Fruit fly (Drosophila melanogaster) whole organism, embryonic: Measurements from ENCODE around the gene Rabex-5.

ENCODE experiments used
- ATbp ChIP-seq: fragments of 200-800 bp; sonication (Bioruptor generic); optimal IDR thresholded peaks from 2 replicates; lab custom pipeline; 2017; ENCODE audit warnings: missing biosample characterization, mild to moderate bottlenecking, missing genetic modification characterization, missing genetic modification reagents
- Asciz ChIP-seq: fragments of 200-800 bp; sonication (Bioruptor generic); optimal IDR thresholded peaks from 2 replicates; lab custom pipeline; 2017; ENCODE audit warnings: missing biosample characterization, mild to moderate bottlenecking, missing genetic modification characterization, missing genetic modification reagents
- Atf-2 ChIP-seq: fragments of 200-800 bp; sonication (Bioruptor generic); optimal IDR thresholded peaks from 2 replicates; lab custom pipeline; 2016; ENCODE audit warnings: missing biosample characterization, missing genetic modification characterization
- B-H2 ChIP-seq: fragments of 200-800 bp; sonication (Bioruptor generic); optimal IDR thresholded peaks from 2 replicates; lab custom pipeline; 2018; ENCODE audit warnings: missing biosample characterization, mild to moderate bottlenecking, missing genetic modification characterization
- CG10267 ChIP-seq: fragments of 200-800 bp; sonication (Bioruptor generic); optimal IDR thresholded peaks from 2 replicates; lab custom pipeline; 2018; ENCODE audit warnings: missing biosample characterization, mild to moderate bottlenecking, missing genetic modification characterization, moderate library complexity
- CG10274 ChIP-seq: fragments of 200-800 bp; sonication (Bioruptor generic); optimal IDR thresholded peaks from 3 replicates; lab custom pipeline; 2017; ENCODE audit warnings: missing biosample characterization, mild to moderate bottlenecking, missing genetic modification characterization
- CG11247 ChIP-seq: fragments of 200-800 bp; sonication (Bioruptor generic); IDR thresholded peaks from 2 replicates; pipeline ENCODE4 v1.3.6; 2022; ENCODE audit warnings: missing biosample characterization, missing genetic modification characterization
- CG11456 ChIP-seq: fragments of 200-800 bp; sonication (Bioruptor generic); IDR thresholded peaks from 3 replicates; pipeline ENCODE4 v1.3.6; 2022; ENCODE audit warnings: missing biosample characterization, missing genetic modification characterization
- CG11723 ChIP-seq: fragments of 200-800 bp; sonication (Bioruptor generic); optimal IDR thresholded peaks from 2 replicates; lab custom pipeline; 2017; ENCODE audit warnings: missing biosample characterization, mild to moderate bottlenecking, missing genetic modification characterization
- CG12071 ChIP-seq: fragments of 200-800 bp; sonication (Bioruptor generic); optimal IDR thresholded peaks from 3 replicates; lab custom pipeline; 2018; ENCODE audit warnings: missing biosample characterization, mild to moderate bottlenecking, missing genetic modification characterization
- CG12391 ChIP-seq: fragments of 200-800 bp; sonication (Bioruptor generic); optimal IDR thresholded peaks from 3 replicates; lab custom pipeline; 2018; ENCODE audit warnings: missing biosample characterization, mild to moderate bottlenecking, missing genetic modification characterization, moderate library complexity
- CG12769 ChIP-seq: fragments of 200-800 bp; sonication (Bioruptor generic); optimal IDR thresholded peaks from 2 replicates; lab custom pipeline; 2019; ENCODE audit warnings: missing biosample characterization, mild to moderate bottlenecking, missing genetic modification characterization, moderate library complexity
- CG13296 ChIP-seq: fragments of 200-800 bp; sonication (Bioruptor generic); optimal IDR thresholded peaks from 3 replicates; lab custom pipeline; 2018; ENCODE audit warnings: missing biosample characterization, mild to moderate bottlenecking, missing genetic modification characterization
- CG14710 ChIP-seq: fragments of 200-800 bp; sonication (Bioruptor generic); optimal IDR thresholded peaks from 3 replicates; lab custom pipeline; 2019; ENCODE audit warnings: missing biosample characterization, mild to moderate bottlenecking, missing genetic modification characterization, moderate library complexity
- CG1529 ChIP-seq: fragments of 200-800 bp; sonication (Bioruptor generic); optimal IDR thresholded peaks from 3 replicates; lab custom pipeline; 2018; ENCODE audit warnings: missing biosample characterization, missing genetic modification characterization
- CG16813 ChIP-seq: fragments of 200-800 bp; sonication (Bioruptor generic); IDR thresholded peaks from 3 replicates; pipeline ENCODE4 v1.3.6; 2022; ENCODE audit warnings: missing biosample characterization, missing genetic modification characterization; ENCODE audit not compliant: partially characterized antibody
- CG2120 ChIP-seq: fragments of 200-800 bp; sonication (Bioruptor generic); optimal IDR thresholded peaks from 3 replicates; lab custom pipeline; 2016; ENCODE audit warnings: missing biosample characterization, missing genetic modification characterization
- CG32772 ChIP-seq: fragments of 200-800 bp; sonication (Bioruptor generic); IDR thresholded peaks from 2 replicates; pipeline ENCODE4 v1.3.6; 2022; ENCODE audit warnings: missing biosample characterization, missing genetic modification characterization
- CG34376 ChIP-seq: fragments of 200-800 bp; sonication (Bioruptor generic); optimal IDR thresholded peaks from 2 replicates; lab custom pipeline; 2018; ENCODE audit warnings: missing biosample characterization, mild to moderate bottlenecking, missing genetic modification characterization
- CG4730 ChIP-seq: fragments of 200-800 bp; sonication (Bioruptor generic); IDR thresholded peaks from 2 replicates; pipeline ENCODE4 v1.3.6; 2022; ENCODE audit warnings: missing biosample characterization, missing genetic modification characterization
- CG6689 ChIP-seq: fragments of 200-800 bp; sonication (Bioruptor generic); IDR thresholded peaks from 2 replicates; pipeline ENCODE4 v1.3.6; 2022; ENCODE audit warnings: missing biosample characterization, missing genetic modification characterization
- CG6854 ChIP-seq: fragments of 200-800 bp; sonication (Bioruptor generic); optimal IDR thresholded peaks from 3 replicates; lab custom pipeline; 2017; ENCODE audit warnings: missing biosample characterization, mild to moderate bottlenecking, missing genetic modification characterization
- CG7357 ChIP-seq: fragments of 200-800 bp; sonication (Bioruptor generic); IDR thresholded peaks from 3 replicates; pipeline ENCODE4 v1.3.6; 2022; ENCODE audit warnings: missing biosample characterization, missing genetic modification characterization
- CG7745 ChIP-seq: fragments of 200-800 bp; sonication (Bioruptor generic); optimal IDR thresholded peaks from 2 replicates; lab custom pipeline; 2018; ENCODE audit warnings: missing biosample characterization, mild to moderate bottlenecking, missing genetic modification characterization, moderate library complexity
- Camta ChIP-seq: fragments of 200-800 bp; sonication (Bioruptor generic); optimal IDR thresholded peaks from 2 replicates; lab custom pipeline; 2016; ENCODE audit warnings: missing biosample characterization, missing genetic modification characterization
- D ChIP-seq, 2 experiments: fragments of 200-800 bp in 1 of 2; fragments of >200 bp in 1 of 2; sonication (Bioruptor generic) in 1 of 2; optimal IDR thresholded peaks; 2 replicates in 1 of 2; 3 replicates in 1 of 2; lab custom pipeline; 2017; ENCODE audit warnings: mild to moderate bottlenecking in 1 of 2, missing biosample characterization in 1 of 2, missing genetic modification characterization in 1 of 2, missing genetic modification reagents in 1 of 2
- Dek ChIP-seq: fragments of 200-800 bp; sonication (Bioruptor generic); optimal IDR thresholded peaks from 3 replicates; lab custom pipeline; 2019; ENCODE audit warnings: missing biosample characterization, mild to moderate bottlenecking, missing genetic modification characterization, moderate library complexity
- HmgZ ChIP-seq: fragments of 200-800 bp; sonication (Bioruptor generic); optimal IDR thresholded peaks from 2 replicates; lab custom pipeline; 2018; ENCODE audit warnings: missing biosample characterization, mild to moderate bottlenecking, missing genetic modification characterization
- Hr78 ChIP-seq, 2 experiments: fragments of 200-800 bp in 1 of 2; fragments of >200 bp in 1 of 2; sonication (Bioruptor generic) in 1 of 2; optimal IDR thresholded peaks; 2 replicates each; lab custom pipeline; 2017 to 2019; ENCODE audit warnings: missing biosample characterization in 2 of 2, missing genetic modification characterization in 2 of 2, mild to moderate bottlenecking in 1 of 2, moderate library complexity in 1 of 2
- Pdp1 ChIP-seq, 2 experiments: fragments of 200-800 bp; sonication (Bioruptor generic); optimal IDR thresholded peaks; 3 replicates each; lab custom pipeline; 2016; ENCODE audit warnings: missing biosample characterization in 2 of 2, missing genetic modification characterization in 2 of 2, mild to moderate bottlenecking in 1 of 2, moderate library complexity in 1 of 2
- abd-A ChIP-seq: fragments of 200-800 bp; sonication (Bioruptor generic); optimal IDR thresholded peaks from 3 replicates; lab custom pipeline; 2019; ENCODE audit warnings: missing biosample characterization, mild to moderate bottlenecking, missing genetic modification characterization, moderate library complexity
- cato ChIP-seq: fragments of 200-800 bp; sonication (Bioruptor generic); optimal IDR thresholded peaks from 2 replicates; lab custom pipeline; 2016; ENCODE audit warnings: missing biosample characterization, missing genetic modification characterization, borderline replicate concordance
- corto ChIP-seq: fragments of 200-800 bp; sonication (Bioruptor generic); optimal IDR thresholded peaks from 2 replicates; lab custom pipeline; 2016; ENCODE audit warnings: missing biosample characterization, mild to moderate bottlenecking, missing genetic modification characterization, moderate library complexity
- cwo ChIP-seq: fragments of 200-800 bp; sonication (Bioruptor generic); optimal IDR thresholded peaks from 3 replicates; lab custom pipeline; 2017; ENCODE audit warnings: missing biosample characterization, missing genetic modification characterization, mild to moderate bottlenecking, moderate library complexity, missing genetic modification reagents
- exex ChIP-seq: fragments of 200-800 bp; sonication (Bioruptor generic); optimal IDR thresholded peaks from 4 replicates; lab custom pipeline; 2018; ENCODE audit warnings: missing biosample characterization, mild to moderate bottlenecking, missing genetic modification characterization, moderate library complexity
- gce ChIP-seq: fragments of 200-800 bp; sonication (Bioruptor generic); IDR thresholded peaks from 3 replicates; pipeline ENCODE4 v1.3.6; 2022; ENCODE audit warnings: missing biosample characterization, missing genetic modification characterization
- gfzf ChIP-seq: fragments of 200-800 bp; sonication (Bioruptor generic); optimal IDR thresholded peaks from 2 replicates; lab custom pipeline; 2016; ENCODE audit warnings: missing biosample characterization, mild to moderate bottlenecking, missing genetic modification characterization, moderate library complexity
- gsb ChIP-seq: fragments of 200-800 bp; sonication (Bioruptor generic); IDR thresholded peaks from 2 replicates; pipeline ENCODE4 v1.3.6; 2022; ENCODE audit warnings: missing biosample characterization, missing genetic modification characterization
- gt ChIP-seq: fragments of 200-800 bp; sonication (Bioruptor generic); IDR thresholded peaks from 2 replicates; pipeline ENCODE4 v1.3.6; 2022; ENCODE audit warnings: missing biosample characterization, missing genetic modification characterization
- lov ChIP-seq, 2 experiments: fragments of 200-800 bp in 1 of 2; fragments of >200 bp in 1 of 2; sonication (Bioruptor generic) in 1 of 2; IDR thresholded peaks in 1 of 2; optimal IDR thresholded peaks in 1 of 2; 2 replicates in 1 of 2; 3 replicates in 1 of 2; pipeline versions ENCODE4 v1.3.6 to Lab custom; 2017 to 2022; ENCODE audit warnings: missing biosample characterization in 1 of 2, missing genetic modification characterization in 1 of 2
- mld ChIP-seq: fragments of 200-800 bp; sonication (Bioruptor generic); IDR thresholded peaks from 3 replicates; pipeline ENCODE4 v1.3.6; 2022; ENCODE audit warnings: missing biosample characterization, missing genetic modification characterization; ENCODE audit not compliant: partially characterized antibody
- pros ChIP-seq: fragments of 200-800 bp; sonication (Bioruptor generic); optimal IDR thresholded peaks from 3 replicates; lab custom pipeline; 2019; ENCODE audit warnings: missing biosample characterization, mild to moderate bottlenecking, missing genetic modification characterization, moderate library complexity
- ro ChIP-seq: fragments of 200-800 bp; sonication (Bioruptor generic); IDR thresholded peaks from 2 replicates; pipeline ENCODE4 v1.3.6; 2022; ENCODE audit warnings: missing biosample characterization, missing genetic modification characterization
- salm ChIP-seq: fragments of 200-800 bp; sonication (Bioruptor generic); optimal IDR thresholded peaks from 2 replicates; lab custom pipeline; 2018; ENCODE audit warnings: missing biosample characterization, mild to moderate bottlenecking, missing genetic modification characterization
- sd ChIP-seq: fragments of 200-800 bp; sonication (Bioruptor generic); optimal IDR thresholded peaks from 3 replicates; lab custom pipeline; 2018; ENCODE audit warnings: missing biosample characterization, mild to moderate bottlenecking, missing genetic modification characterization, moderate library complexity
- sug ChIP-seq: fragments of 200-800 bp; optimal IDR thresholded peaks from 2 replicates; lab custom pipeline; 2019; ENCODE audit warnings: missing biosample characterization, mild to moderate bottlenecking, missing genetic modification characterization, moderate library complexity
- tio ChIP-seq: fragments of 200-800 bp; sonication (Bioruptor generic); optimal IDR thresholded peaks from 2 replicates; lab custom pipeline; 2017; ENCODE audit warnings: missing biosample characterization, missing genetic modification characterization, inconsistent platforms

Gene Rabex-5

DNA sequence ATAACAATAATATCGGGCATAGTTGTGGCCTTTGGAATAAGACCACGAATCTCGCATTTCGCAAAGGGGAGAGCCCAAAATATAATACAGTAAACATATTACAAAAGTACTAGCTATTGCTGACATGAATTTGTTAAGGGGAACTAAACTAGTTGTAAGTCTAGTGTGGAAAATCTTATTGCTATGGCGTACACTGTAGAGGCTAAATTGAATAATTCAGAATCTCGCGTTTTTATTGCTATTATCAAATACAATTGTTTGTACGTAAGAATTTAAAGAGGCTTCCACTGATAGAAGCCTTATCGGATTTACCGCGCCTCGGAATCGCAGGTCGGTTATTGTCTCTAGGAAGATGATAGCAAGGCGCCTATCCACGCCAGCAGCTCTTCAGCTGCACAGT lies 9.6 kb downstream of the Rabex-5 start:
- TF ChIP-seq Dek (tag; lab: Kevin White, UChicago) (no peak), Hr78 (GFP tag; optimal IDR thresholded peaks at IDR 0.05; lab: Kevin White, UChicago) (no peak), CG11247 (GFP tag; lab: Robert Waterston, UW) (no peak), CG34376 (GFP tag; lab: Kevin White, UChicago) (peak; percentile 28), ro (GFP tag; lab: Robert Waterston, UW) (no peak), Camta (GFP tag; lab: Kevin White, UChicago) (no peak), abd-A (tag; lab: Kevin White, UChicago) (no peak), CG2120 (GFP tag; lab: Kevin White, UChicago) (peak; percentile 13), CG10267 (tag; lab: Kevin White, UChicago) (no peak), corto (no peak), gce (no peak), exex (tag; lab: Kevin White, UChicago) (peak; percentile 53), CG4730 (GFP tag; lab: Robert Waterston, UW) (no peak), CG12391 (no peak), Pdp1 (GFP tag; optimal IDR thresholded peaks at IDR 0.05; lab: Kevin White, UChicago) (peak in 1 of 2 experiments; percentile 2), mld (GFP tag; lab: Robert Waterston, UW) (no peak), gt (GFP tag; lab: Robert Waterston, UW) (no peak), lov (optimal IDR thresholded peaks at IDR 0.05; lab: Kevin White, UChicago) (no peak), lov (GFP tag; IDR thresholded peaks at IDR 0.05; lab: Robert Waterston, UW) (no peak), CG11456 (GFP tag; lab: Robert Waterston, UW) (no peak), D (optimal IDR thresholded peaks at IDR 0.05; lab: Kevin White, UChicago) (no peak), D (GFP tag; optimal IDR thresholded peaks at IDR 0.05; lab: Kevin White, UChicago) (no peak), CG14710 (tag; lab: Kevin White, UChicago) (no peak), sug (tag; lab: Kevin White, UChicago) (peak; percentile 9), CG6854 (GFP tag; lab: Kevin White, UChicago) (no peak)

DNA sequence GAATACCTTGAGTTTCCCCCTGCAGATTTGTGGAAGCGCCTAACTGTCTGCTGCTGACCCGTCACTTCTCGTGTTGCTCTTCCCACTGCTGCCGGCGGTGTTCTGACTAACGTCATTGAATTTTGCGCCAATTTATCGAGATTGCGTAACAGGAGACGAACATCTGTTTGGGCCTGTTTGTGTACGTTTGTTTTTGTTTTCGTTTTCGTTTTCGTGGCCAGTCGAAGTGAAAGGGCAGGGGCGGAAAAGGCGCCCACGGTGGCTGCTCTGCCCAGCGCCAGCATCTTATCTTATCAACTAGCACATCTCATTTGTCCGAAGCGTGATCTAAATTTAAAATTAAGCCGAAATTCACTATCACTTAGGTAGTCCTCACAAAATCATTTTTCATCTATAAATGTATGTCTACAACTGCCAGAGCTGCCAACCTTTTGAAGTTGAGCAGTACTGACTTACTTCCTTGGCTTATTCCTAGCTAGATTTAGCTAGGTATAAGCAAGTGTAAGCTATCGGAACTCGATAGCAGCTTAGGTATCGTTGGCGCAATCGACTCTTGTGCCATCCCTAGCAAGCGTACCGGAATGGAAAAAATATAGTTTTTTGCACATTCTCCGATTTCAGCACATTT lies 11.4 kb downstream of the Rabex-5 start, which contains the start of the genes Ctr9 and Nt5a:
TSS of gene Ctr9 (plus strand) at position 220 of the 628 bp plus-strand sequence.
TSS of gene Nt5a (minus strand) at position 414 of the 628 bp plus-strand sequence.
- TF ChIP-seq tio (GFP tag; lab: Kevin White, UChicago) (no peak), CG32772 (GFP tag; lab: Robert Waterston, UW) (no peak), CG6689 (no peak), CG7357 (peak; percentile 7; the same call in 1 of the 3 replicates), Asciz (GFP tag; lab: Kevin White, UChicago) (no peak), cwo (no peak), B-H2 (peak; percentile 87), gsb (no peak), HmgZ (peak; percentile 88), Atf-2 (GFP tag; lab: Kevin White, UChicago) (no peak), cato (GFP tag; lab: Kevin White, UChicago) (no peak), pros (GFP tag; lab: Kevin White, UChicago) (no peak), CG12769 (tag; lab: Kevin White, UChicago) (peak; percentile 82), sd (tag; lab: Kevin White, UChicago) (peak; percentile 40), CG11723 (GFP tag; lab: Kevin White, UChicago) (no peak), CG34376 (GFP tag; lab: Kevin White, UChicago) (peak; percentile 70), gfzf (GFP tag; lab: Kevin White, UChicago) (peak; percentile 43), CG7745 (tag; lab: Kevin White, UChicago) (no peak), ATbp (GFP tag; lab: Kevin White, UChicago) (no peak), CG16813 (GFP tag; lab: Robert Waterston, UW) (peak; percentile 76), CG1529 (GFP tag; lab: Kevin White, UChicago) (no peak), CG12071 (GFP tag; lab: Kevin White, UChicago) (no peak), salm (tag; lab: Kevin White, UChicago) (no peak), CG10274 (GFP tag; lab: Kevin White, UChicago) (no peak), CG13296 (peak; percentile 21)
